Worm (Caenorhabditis elegans) whole organism, early embryonic: ENCODE measurements around the gene nlp-81.

Experiments
- B0310.2 ChIP-seq: sonication (generic microtip); optimal IDR thresholded peaks from 2 replicates; lab custom pipeline; 2016; ENCODE audit warnings: mild to moderate bottlenecking, missing genetic modification characterization, missing compliant biosample characterization
- F13C5.2 ChIP-seq: sonication (generic microtip); optimal IDR thresholded peaks from 2 replicates; lab custom pipeline; 2017; ENCODE audit warnings: mild to moderate bottlenecking, missing genetic modification characterization, inconsistent platforms, missing compliant biosample characterization
- ama-1 ChIP-seq: fragments of 150-350 bp; optimal IDR thresholded peaks from 2 replicates; lab custom pipeline; 2014
- ceh-36 ChIP-seq: sonication (generic microtip); optimal IDR thresholded peaks from 2 replicates; lab custom pipeline; 2016; ENCODE audit warnings: missing genetic modification characterization, inconsistent platforms, missing compliant biosample characterization
- flt-1 ChIP-seq: fragments of 200-800 bp; sonication (Bioruptor generic); IDR thresholded peaks from 2 replicates; pipeline ENCODE4 v1.3.6; 2022; ENCODE audit warnings: missing genetic modification characterization, missing compliant biosample characterization
- hmbx-1 ChIP-seq: sonication (generic microtip); optimal IDR thresholded peaks from 2 replicates; lab custom pipeline; 2016; ENCODE audit warnings: mild to moderate bottlenecking, missing genetic modification characterization, missing compliant biosample characterization
- hmg-4 ChIP-seq: fragments of 200-800 bp; sonication (Bioruptor generic); optimal IDR thresholded peaks from 2 replicates; lab custom pipeline; 2018; ENCODE audit warnings: mild to moderate bottlenecking, missing genetic modification characterization, missing compliant biosample characterization
- hnd-1 ChIP-seq: sonication (generic microtip); optimal IDR thresholded peaks from 2 replicates; lab custom pipeline; 2016; ENCODE audit warnings: missing genetic modification characterization, missing compliant biosample characterization
- pes-1 ChIP-seq: fragments of 200-800 bp; sonication (Bioruptor generic); IDR thresholded peaks from 2 replicates; pipeline ENCODE4 v1.3.6; 2022; ENCODE audit warnings: missing genetic modification reagents, missing genetic modification characterization, missing compliant biosample characterization
- scrt-1 ChIP-seq: fragments of 200-800 bp; sonication (Bioruptor generic); IDR thresholded peaks from 2 replicates; pipeline ENCODE4 v1.3.6; 2022; ENCODE audit warnings: missing genetic modification characterization, missing compliant biosample characterization
- sea-1 ChIP-seq: fragments of 200-800 bp; sonication (Bioruptor generic); conservative IDR thresholded peaks from 2 replicates; pipeline ENCODE4 v1.3.6; 2022; ENCODE audit warnings: missing genetic modification characterization, missing compliant biosample characterization
- tbx-11 ChIP-seq: fragments of 200-800 bp; sonication (Bioruptor generic); IDR thresholded peaks from 2 replicates; pipeline ENCODE4 v1.3.6; 2022; ENCODE audit warnings: missing genetic modification characterization, missing compliant biosample characterization
- tbx-37 ChIP-seq: fragments of 200-800 bp; sonication (Bioruptor generic); conservative IDR thresholded peaks from 2 replicates; pipeline ENCODE4 v1.3.6; 2022; ENCODE audit warnings: missing genetic modification reagents, missing genetic modification characterization, missing compliant biosample characterization
- tra-4 ChIP-seq: sonication (generic microtip); optimal IDR thresholded peaks from 2 replicates; lab custom pipeline; 2017; ENCODE audit warnings: missing genetic modification characterization, missing compliant biosample characterization

ce11 chrIV:3191466-3191865, 15.5 kb upstream of the nlp-81 start, which contains the start of gene Y67D8B.2:
- no peak for TF ChIP-seq B0310.2 (tag; lab: Kevin White, UChicago)
- TF ChIP-seq ceh-36 (tag; lab: Kevin White, UChicago), result no peak
- no peak for TF ChIP-seq scrt-1
- no peak for TF ChIP-seq ama-1 (lab: Kevin White, UChicago)
- TF ChIP-seq F13C5.2 (tag; lab: Kevin White, UChicago), result no peak
- no peak for TF ChIP-seq pes-1 (GFP tag; lab: Robert Waterston, UW)
- no peak for TF ChIP-seq tra-4 (tag; lab: Kevin White, UChicago)
- TF ChIP-seq flt-1 (GFP tag; lab: Robert Waterston, UW), result no peak
- TF ChIP-seq tbx-37, result no peak
- no peak for TF ChIP-seq hnd-1 (tag; lab: Kevin White, UChicago)
- TF ChIP-seq hmg-4, result no peak
- no peak for TF ChIP-seq hmbx-1 (tag; lab: Kevin White, UChicago)
- TF ChIP-seq tbx-11 (GFP tag; lab: Robert Waterston, UW), result no peak
- no peak for TF ChIP-seq sea-1 (GFP tag; lab: Robert Waterston, UW)
